Worm (Caenorhabditis elegans): Measurements from ENCODE around the gene mpst-4.

DNA sequence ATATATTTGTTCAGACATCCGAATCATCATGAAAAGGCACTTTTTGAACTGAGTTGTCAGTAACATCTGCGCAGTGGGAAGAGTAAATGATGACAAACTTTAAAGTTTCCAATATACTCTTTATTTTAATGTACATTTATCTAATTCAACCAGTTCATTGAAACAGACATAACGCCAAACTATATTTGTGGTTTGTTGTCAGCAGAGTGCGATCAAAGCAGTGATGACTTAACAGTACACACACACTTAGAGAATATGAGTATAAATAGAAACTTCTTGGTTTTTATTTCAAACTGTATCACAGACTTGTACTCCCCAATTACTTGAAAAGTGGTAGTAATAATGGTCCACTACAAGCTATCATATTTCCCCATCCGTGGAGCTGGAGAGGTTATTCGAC is 20.2 kb upstream of the mpst-4 start, which contains the start of gene gst-8:
- no peak for TF ChIP-seq fkh-10 (GFP tag; optimal IDR thresholded peaks at IDR 0.05)
- no peak for TF ChIP-seq mdl-1 (tag; optimal IDR thresholded peaks at IDR 0.05)

Data from whole organism, L1 larva.